Fruit fly (Drosophila melanogaster): ENCODE measurements around the gene CG6592.

dm6 chr3L:6097270-6097669, 37.8 kb downstream of the CG6592 start, which contains the start of gene Ets65A:
- TF ChIP-seq CG8089 (GFP tag; optimal IDR thresholded peaks at IDR 0.05) (no peak), CG10462 (GFP tag; optimal IDR thresholded peaks at IDR 0.05) (no peak), mam (GFP tag; optimal IDR thresholded peaks at IDR 0.05) (no peak), CG13894 (tag; optimal IDR thresholded peaks at IDR 0.05) (no peak), CG2120 (GFP tag; optimal IDR thresholded peaks at IDR 0.05) (no peak), CG8281 (tag; optimal IDR thresholded peaks at IDR 0.05) (no peak), pita (GFP tag; optimal IDR thresholded peaks at IDR 0.05) (no peak), CTCF (GFP tag; optimal IDR thresholded peaks at IDR 0.05) (no peak), nom (GFP tag; optimal IDR thresholded peaks at IDR 0.05) (no peak), CG13775 (GFP tag; optimal IDR thresholded peaks at IDR 0.05) (no peak), Mad (GFP tag; optimal IDR thresholded peaks at IDR 0.05) (no peak), CG17912 (GFP tag; optimal IDR thresholded peaks at IDR 0.05) (no peak), CG4820 (GFP tag; optimal IDR thresholded peaks at IDR 0.05) (no peak), Xrp1 (GFP tag; IDR thresholded peaks at IDR 0.05) (no peak)

Data from whole organism, embryonic.